Fruit fly (Drosophila melanogaster) whole organism, embryonic: ENCODE data around the gene CG45073.

ENCODE experiments used
- CG10209 ChIP-seq: fragments of 200-800 bp; sonication (Bioruptor generic); optimal IDR thresholded peaks from 3 replicates; lab custom pipeline; 2017; ENCODE audit warnings: missing biosample characterization, mild to moderate bottlenecking, missing genetic modification characterization, missing genetic modification reagents
- CG10321 ChIP-seq: fragments of 200-800 bp; sonication (Bioruptor generic); IDR thresholded peaks from 2 replicates; pipeline ENCODE4 v1.3.6; 2022; ENCODE audit warnings: missing biosample characterization, missing genetic modification characterization
- CG11398 ChIP-seq: fragments of 200-800 bp; sonication (Bioruptor generic); optimal IDR thresholded peaks from 2 replicates; lab custom pipeline; 2016; ENCODE audit warnings: missing biosample characterization, missing genetic modification characterization
- CG11695 ChIP-seq: fragments of 200-800 bp; sonication (Bioruptor generic); IDR thresholded peaks from 3 replicates; pipeline ENCODE4 v1.3.6; 2022; ENCODE audit warnings: missing biosample characterization, missing genetic modification characterization
- CG13894 ChIP-seq: fragments of 200-800 bp; sonication (Bioruptor generic); optimal IDR thresholded peaks from 3 replicates; lab custom pipeline; 2018; ENCODE audit warnings: missing biosample characterization, mild to moderate bottlenecking, missing genetic modification characterization, moderate library complexity
- CG1647 ChIP-seq: fragments of 200-800 bp; sonication (Bioruptor generic); optimal IDR thresholded peaks from 3 replicates; lab custom pipeline; 2016; ENCODE audit warnings: missing biosample characterization, missing genetic modification characterization
- CG17186 ChIP-seq: fragments of 200-800 bp; sonication (Bioruptor generic); optimal IDR thresholded peaks from 3 replicates; lab custom pipeline; 2017; ENCODE audit warnings: missing biosample characterization, missing genetic modification reagents, missing genetic modification characterization
- CG17328 ChIP-seq: fragments of 200-800 bp; sonication (Bioruptor generic); IDR thresholded peaks from 2 replicates; pipeline ENCODE4 v1.3.6; 2022; ENCODE audit warnings: missing biosample characterization, missing genetic modification characterization
- CG2889 ChIP-seq: fragments of 200-800 bp; sonication (Bioruptor generic); IDR thresholded peaks from 3 replicates; pipeline ENCODE4 v1.3.6; 2022; ENCODE audit warnings: missing biosample characterization, missing genetic modification characterization
- CG31388 ChIP-seq: fragments of 200-800 bp; sonication (Bioruptor generic); optimal IDR thresholded peaks from 2 replicates; lab custom pipeline; 2016; ENCODE audit warnings: missing biosample characterization, missing genetic modification characterization
- CG34376 ChIP-seq: fragments of 200-800 bp; sonication (Bioruptor generic); optimal IDR thresholded peaks from 2 replicates; lab custom pipeline; 2018; ENCODE audit warnings: missing biosample characterization, mild to moderate bottlenecking, missing genetic modification characterization
- CG6175 ChIP-seq: fragments of 200-800 bp; sonication (Bioruptor generic); IDR thresholded peaks from 3 replicates; pipeline ENCODE4 v1.3.6; 2022; ENCODE audit warnings: missing biosample characterization, missing genetic modification characterization
- CG6254 ChIP-seq: fragments of 200-800 bp; sonication (Bioruptor generic); optimal IDR thresholded peaks from 3 replicates; lab custom pipeline; 2017; ENCODE audit warnings: mild to moderate bottlenecking, missing biosample characterization, missing genetic modification reagents, missing genetic modification characterization
- CG6654 ChIP-seq: fragments of 200-800 bp; sonication (Bioruptor generic); optimal IDR thresholded peaks from 2 replicates; lab custom pipeline; 2017; ENCODE audit warnings: missing biosample characterization, mild to moderate bottlenecking, missing genetic modification characterization
- CG6813 ChIP-seq: fragments of 200-800 bp; sonication (Bioruptor generic); optimal IDR thresholded peaks from 2 replicates; lab custom pipeline; 2017; ENCODE audit warnings: missing biosample characterization, missing genetic modification characterization, mild to moderate bottlenecking, moderate library complexity, missing genetic modification reagents
- CG7556 ChIP-seq: fragments of 200-800 bp; sonication (Bioruptor generic); optimal IDR thresholded peaks from 2 replicates; lab custom pipeline; 2017; ENCODE audit warnings: missing biosample characterization, mild to moderate bottlenecking, missing genetic modification characterization
- CG7987 ChIP-seq: fragments of 200-800 bp; sonication (Bioruptor generic); optimal IDR thresholded peaks from 2 replicates; lab custom pipeline; 2018; ENCODE audit warnings: missing biosample characterization, mild to moderate bottlenecking, missing genetic modification characterization, moderate library complexity
- CG8478 ChIP-seq: fragments of >200 bp; optimal IDR thresholded peaks from 2 replicates; lab custom pipeline; 2018
- CG8765 ChIP-seq: fragments of 200-800 bp; sonication (Bioruptor generic); IDR thresholded peaks from 2 replicates; pipeline ENCODE4 v1.3.6; 2022; ENCODE audit warnings: missing biosample characterization, missing genetic modification characterization
- Camta ChIP-seq: fragments of 200-800 bp; sonication (Bioruptor generic); optimal IDR thresholded peaks from 2 replicates; lab custom pipeline; 2016; ENCODE audit warnings: missing biosample characterization, missing genetic modification characterization
- Chrac-16 ChIP-seq: fragments of 200-800 bp; sonication (Bioruptor generic); optimal IDR thresholded peaks from 3 replicates; lab custom pipeline; 2016; ENCODE audit warnings: missing biosample characterization, missing genetic modification characterization
- NC2α ChIP-seq: fragments of 200-800 bp; sonication (Bioruptor generic); optimal IDR thresholded peaks from 2 replicates; lab custom pipeline; 2016; ENCODE audit warnings: missing biosample characterization, missing genetic modification characterization
- Nf-YA ChIP-seq: fragments of 200-800 bp; sonication (Bioruptor generic); IDR thresholded peaks from 2 replicates; pipeline ENCODE4 v1.3.6; 2022; ENCODE audit warnings: missing biosample characterization, missing genetic modification characterization
- Nf-YC ChIP-seq: fragments of 200-800 bp; optimal IDR thresholded peaks from 3 replicates; lab custom pipeline; 2019; ENCODE audit warnings: missing biosample characterization, mild to moderate bottlenecking, missing genetic modification characterization, moderate library complexity
- Oli ChIP-seq: fragments of 200-800 bp; sonication (Bioruptor generic); optimal IDR thresholded peaks from 2 replicates; lab custom pipeline; 2018; ENCODE audit warnings: missing biosample characterization, mild to moderate bottlenecking, missing genetic modification characterization, moderate library complexity
- Optix ChIP-seq: fragments of 200-800 bp; sonication (Bioruptor generic); IDR thresholded peaks from 3 replicates; pipeline ENCODE4 v1.3.6; 2022; ENCODE audit warnings: missing biosample characterization, missing genetic modification characterization
- Ptx1 ChIP-seq: fragments of 200-800 bp; sonication (Bioruptor generic); IDR thresholded peaks from 2 replicates; pipeline ENCODE4 v1.3.6; 2022; ENCODE audit warnings: missing biosample characterization, missing genetic modification characterization
- Side ChIP-seq: fragments of 200-800 bp; sonication (Bioruptor generic); optimal IDR thresholded peaks from 2 replicates; lab custom pipeline; 2016; ENCODE audit warnings: missing biosample characterization, missing genetic modification characterization
- Six4 ChIP-seq: fragments of 200-800 bp; sonication (Bioruptor generic); optimal IDR thresholded peaks from 2 replicates; lab custom pipeline; 2016; ENCODE audit warnings: missing biosample characterization, missing genetic modification characterization
- ap ChIP-seq: fragments of 200-800 bp; sonication (Bioruptor generic); IDR thresholded peaks from 2 replicates; pipeline ENCODE4 v1.3.6; 2022; ENCODE audit warnings: missing biosample characterization, missing genetic modification characterization
- bcd ChIP-seq: fragments of 200-800 bp; sonication (Bioruptor generic); optimal IDR thresholded peaks from 2 replicates; lab custom pipeline; 2017; ENCODE audit warnings: missing biosample characterization, mild to moderate bottlenecking, missing genetic modification characterization
- bowl ChIP-seq: fragments of 200-800 bp; sonication (Bioruptor generic); IDR thresholded peaks from 2 replicates; pipeline ENCODE4 v1.3.6; 2022; ENCODE audit warnings: missing biosample characterization, missing genetic modification characterization
- bsh ChIP-seq, 2 experiments: fragments of 200-800 bp; sonication (Bioruptor generic); optimal IDR thresholded peaks; 2 replicates each; lab custom pipeline; 2017 to 2018; ENCODE audit warnings: mild to moderate bottlenecking in 2 of 2, missing biosample characterization in 2 of 2, missing genetic modification characterization in 2 of 2, moderate library complexity in 1 of 2
- esg ChIP-seq: fragments of 200-800 bp; sonication (Bioruptor generic); conservative IDR thresholded peaks from 2 replicates; pipeline ENCODE4 v1.3.6; 2022; ENCODE audit warnings: missing biosample characterization, missing genetic modification characterization
- ewg ChIP-seq: fragments of 200-800 bp; sonication (Bioruptor generic); optimal IDR thresholded peaks from 3 replicates; lab custom pipeline; 2017; ENCODE audit warnings: mild to moderate bottlenecking, missing biosample characterization, missing genetic modification reagents, missing genetic modification characterization
- hb ChIP-seq: fragments of 200-800 bp; sonication (Bioruptor generic); IDR thresholded peaks from 3 replicates; pipeline ENCODE4 v1.3.6; 2022; ENCODE audit warnings: missing biosample characterization, missing genetic modification characterization; ENCODE audit not compliant: partially characterized antibody
- jigr1 ChIP-seq: fragments of 200-800 bp; sonication (Bioruptor generic); IDR thresholded peaks from 3 replicates; pipeline ENCODE4 v1.3.6; 2022; ENCODE audit warnings: missing biosample characterization, missing genetic modification characterization
- ken ChIP-seq: fragments of 200-800 bp; sonication (Bioruptor generic); IDR thresholded peaks from 3 replicates; pipeline ENCODE4 v1.3.6; 2022; ENCODE audit warnings: missing biosample characterization, missing genetic modification characterization
- lbe ChIP-seq: fragments of 200-800 bp; sonication (Bioruptor generic); optimal IDR thresholded peaks from 2 replicates; lab custom pipeline; 2016; ENCODE audit warnings: missing biosample characterization, mild to moderate bottlenecking, missing genetic modification characterization
- mirr ChIP-seq: fragments of 200-800 bp; sonication (Bioruptor generic); optimal IDR thresholded peaks from 3 replicates; lab custom pipeline; 2018; ENCODE audit warnings: missing biosample characterization, mild to moderate bottlenecking, missing genetic modification characterization
- pan ChIP-seq, 4 experiments: fragments of >200 bp in 3 of 4; fragments of 200-800 bp in 1 of 4; sonication (Bioruptor generic) in 1 of 4; optimal IDR thresholded peaks in 3 of 4; IDR thresholded peaks in 1 of 4; 2 replicates each; pipeline versions ENCODE4 v1.3.6 to Lab custom; 2017 to 2022; ENCODE audit warnings: missing biosample characterization in 2 of 4, missing genetic modification characterization in 2 of 4, mixed read lengths in 1 of 4
- pb ChIP-seq: fragments of 200-800 bp; sonication (Bioruptor generic); optimal IDR thresholded peaks from 3 replicates; lab custom pipeline; 2016; ENCODE audit warnings: missing biosample characterization, missing genetic modification characterization
- pros ChIP-seq: fragments of 200-800 bp; sonication (Bioruptor generic); optimal IDR thresholded peaks from 3 replicates; lab custom pipeline; 2019; ENCODE audit warnings: missing biosample characterization, mild to moderate bottlenecking, missing genetic modification characterization, moderate library complexity
- sens-2 ChIP-seq: fragments of 200-800 bp; sonication (Bioruptor generic); IDR thresholded peaks from 2 replicates; pipeline ENCODE4 v1.3.6; 2022; ENCODE audit warnings: missing biosample characterization, missing genetic modification characterization
- sr ChIP-seq: fragments of 200-800 bp; sonication (Bioruptor generic); IDR thresholded peaks from 3 replicates; pipeline ENCODE4 v1.3.6; 2022; ENCODE audit warnings: missing biosample characterization, missing genetic modification characterization
- stwl ChIP-seq: fragments of 200-800 bp; sonication (Bioruptor generic); optimal IDR thresholded peaks from 3 replicates; lab custom pipeline; 2018; ENCODE audit warnings: missing biosample characterization, mild to moderate bottlenecking, missing genetic modification characterization, moderate library complexity
- tgo ChIP-seq: fragments of 200-800 bp; sonication (Bioruptor generic); IDR thresholded peaks from 3 replicates; pipeline ENCODE4 v1.3.6; 2022; ENCODE audit warnings: missing biosample characterization, missing genetic modification characterization
- tup ChIP-seq: fragments of 200-800 bp; sonication (Bioruptor generic); optimal IDR thresholded peaks from 2 replicates; lab custom pipeline; 2016; ENCODE audit warnings: missing biosample characterization, mild to moderate bottlenecking, missing genetic modification characterization, moderate library complexity
- vnd ChIP-seq: fragments of 200-800 bp; sonication (Bioruptor generic); IDR thresholded peaks from 3 replicates; pipeline ENCODE4 v1.3.6; 2022; ENCODE audit warnings: missing biosample characterization, missing genetic modification characterization; ENCODE audit not compliant: partially characterized antibody
- wek ChIP-seq: fragments of 200-800 bp; sonication (Bioruptor generic); optimal IDR thresholded peaks from 3 replicates; lab custom pipeline; 2018; ENCODE audit warnings: missing biosample characterization, mild to moderate bottlenecking, missing genetic modification characterization, moderate library complexity

Gene CG45073

DNA sequence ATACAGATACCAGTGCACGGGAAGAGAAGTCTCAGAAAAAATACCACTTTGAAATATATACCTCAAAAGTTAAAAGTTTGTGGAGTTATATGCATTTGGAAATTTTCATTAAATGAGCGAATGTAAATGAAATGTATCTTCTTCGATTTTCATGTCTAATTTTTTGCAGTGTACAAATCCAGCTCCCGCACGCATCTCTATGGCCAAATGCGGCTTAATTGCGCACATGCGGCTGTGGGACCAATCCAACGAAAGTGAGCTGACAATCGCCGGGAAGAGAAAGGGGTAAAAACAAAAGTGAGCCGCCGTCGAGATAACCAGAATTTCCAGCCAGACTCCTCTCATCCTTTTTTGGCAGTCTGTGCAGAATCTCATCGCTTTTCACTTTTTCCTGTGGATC, 39.6 kb upstream of the CG45073 start (continued):
- peak; percentile 28 for TF ChIP-seq Oli (tag; lab: Kevin White, UChicago)
- peak; percentile 53 for TF ChIP-seq CG17328 (GFP tag; lab: Robert Waterston, UW)
- TF ChIP-seq NC2α (GFP tag; lab: Kevin White, UChicago): no peak
- 0 out of 2 replicates have a peak, but pooled peaks have one; percentile 10 for TF ChIP-seq Nf-YA
- 0 out of 3 replicates have a peak, but pooled peaks have one; percentile 56 for TF ChIP-seq ken
- TF ChIP-seq CG17186 (GFP tag; lab: Kevin White, UChicago): no peak
- TF ChIP-seq CG10209: peak; percentile 7
- no peak for TF ChIP-seq CG13894 (tag; lab: Kevin White, UChicago)
- no peak for TF ChIP-seq Side
- TF ChIP-seq stwl (tag; lab: Kevin White, UChicago): no peak
- peak; percentile 10 for TF ChIP-seq CG6254 (GFP tag; lab: Kevin White, UChicago)
- no peak for TF ChIP-seq vnd
- TF ChIP-seq CG11695 (GFP tag; lab: Robert Waterston, UW): 0 out of 3 replicates have a peak, but pooled peaks have one; percentile 12
- no peak for TF ChIP-seq mirr (GFP tag; lab: Kevin White, UChicago)
- TF ChIP-seq sens-2: no peak
- no peak for TF ChIP-seq CG8478
- no peak for TF ChIP-seq CG6175 (GFP tag; lab: Robert Waterston, UW)
- no peak for TF ChIP-seq CG6813 (GFP tag; lab: Kevin White, UChicago)
- peak; percentile 45 for TF ChIP-seq esg (GFP tag; lab: Robert Waterston, UW)
- peak; percentile 6 for TF ChIP-seq CG7556 (GFP tag; lab: Kevin White, UChicago)
- peak in 1 of 2 experiments; percentile 45 for TF ChIP-seq bsh (GFP tag; optimal IDR thresholded peaks at IDR 0.05; lab: Kevin White, UChicago)
- no peak for TF ChIP-seq CG34376 (GFP tag; lab: Kevin White, UChicago)
- TF ChIP-seq CG1647: no peak
- TF ChIP-seq bcd (GFP tag; lab: Kevin White, UChicago): no peak
- TF ChIP-seq pb (GFP tag; lab: Kevin White, UChicago): no peak
- TF ChIP-seq Six4 (GFP tag; lab: Kevin White, UChicago): no peak
- peak; percentile 63 for TF ChIP-seq Ptx1 (GFP tag; lab: Robert Waterston, UW)
- no peak for TF ChIP-seq Camta (GFP tag; lab: Kevin White, UChicago)
- TF ChIP-seq bowl (GFP tag; lab: Robert Waterston, UW): 0 out of 2 replicates have a peak, but pooled peaks have one; percentile 11
- no peak for TF ChIP-seq lbe
- no peak for TF ChIP-seq pan (optimal IDR thresholded peaks at IDR 0.05; lab: Kevin White, UChicago)
- TF ChIP-seq pan (GFP tag; optimal IDR thresholded peaks at IDR 0.05 in 1 of 2, IDR thresholded peaks at IDR 0.05 in 1 of 2): peak in 1 of 2 experiments; percentile 62
- 0 out of 3 replicates have a peak, but pooled peaks have one; percentile 29 for TF ChIP-seq sr (GFP tag; lab: Robert Waterston, UW)
- TF ChIP-seq ap (GFP tag; lab: Robert Waterston, UW): no peak; the same call in 1 of the 2 replicates
- no peak for TF ChIP-seq hb

DNA sequence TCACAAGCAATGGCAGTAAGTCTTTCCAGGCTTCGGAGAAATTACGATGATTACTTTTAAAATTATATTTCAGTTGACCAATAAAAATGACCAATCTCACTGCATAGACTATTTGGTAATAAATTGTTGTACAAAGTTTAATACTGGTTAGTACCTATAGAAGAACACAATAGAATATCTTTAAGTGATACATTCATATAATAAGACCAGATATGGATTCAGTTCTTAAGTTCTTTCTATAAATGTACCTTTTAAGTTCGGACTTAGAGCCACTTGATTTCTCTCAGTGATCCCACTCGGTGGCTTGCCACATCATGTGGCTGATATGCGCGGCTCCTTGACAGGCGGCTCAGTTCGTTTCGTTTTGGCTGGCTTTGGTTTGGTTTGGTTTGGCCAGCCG, 38.7 kb upstream of the CG45073 start:
- no peak for TF ChIP-seq pros (GFP tag; lab: Kevin White, UChicago)
- TF ChIP-seq CG17328 (GFP tag; lab: Robert Waterston, UW): no peak
- TF ChIP-seq CG10209: no peak
- TF ChIP-seq CG11398: no peak
- TF ChIP-seq CG7987: no peak
- no peak for TF ChIP-seq CG6654 (GFP tag; lab: Kevin White, UChicago)
- no peak for TF ChIP-seq tgo (GFP tag; lab: Robert Waterston, UW)
- no peak for TF ChIP-seq Optix
- TF ChIP-seq CG8765: no peak
- TF ChIP-seq jigr1 (GFP tag; lab: Robert Waterston, UW): no peak
- no peak for TF ChIP-seq Chrac-16 (GFP tag; lab: Kevin White, UChicago)
- no peak for TF ChIP-seq Oli (tag; lab: Kevin White, UChicago)
- TF ChIP-seq Nf-YC (tag; lab: Kevin White, UChicago): no peak
- TF ChIP-seq CG31388 (GFP tag; lab: Kevin White, UChicago): no peak
- TF ChIP-seq wek (GFP tag; lab: Kevin White, UChicago): no peak
- no peak for TF ChIP-seq CG2889 (GFP tag; lab: Robert Waterston, UW)
- no peak for TF ChIP-seq tup (GFP tag; lab: Kevin White, UChicago)
- TF ChIP-seq ewg (GFP tag; lab: Kevin White, UChicago): no peak
- no peak for TF ChIP-seq CG10321 (GFP tag; lab: Robert Waterston, UW)
